Fruit fly (Drosophila melanogaster) whole organism, wandering third instar larva: ENCODE measurements around the gene wfs1.

Experiments used
- Abd-B ChIP-seq: fragments of >200 bp; optimal IDR thresholded peaks from 2 replicates; lab custom pipeline; 2017; ENCODE audit warnings: missing biosample characterization, missing genetic modification characterization
- CG32264 ChIP-seq: fragments of 200-800 bp; sonication (Bioruptor generic); optimal IDR thresholded peaks from 2 replicates; lab custom pipeline; 2016; ENCODE audit warnings: missing biosample characterization, missing genetic modification characterization
- CG9705 ChIP-seq: fragments of 200-800 bp; sonication (Bioruptor generic); optimal IDR thresholded peaks from 2 replicates; lab custom pipeline; 2018; ENCODE audit warnings: missing biosample characterization, mild to moderate bottlenecking, missing genetic modification characterization
- CrebA ChIP-seq: fragments of 200-800 bp; sonication (Bioruptor generic); optimal IDR thresholded peaks from 2 replicates; lab custom pipeline; 2016; ENCODE audit warnings: missing biosample characterization, mild to moderate bottlenecking, missing genetic modification characterization, borderline replicate concordance
- Dfd ChIP-seq: fragments of >200 bp; optimal IDR thresholded peaks from 2 replicates; lab custom pipeline; 2017; ENCODE audit warnings: missing biosample characterization, missing genetic modification characterization
- Dif ChIP-seq: fragments of 200-275, 200-300 bp; sonication (Bioruptor generic); optimal IDR thresholded peaks from 2 replicates; lab custom pipeline; 2018; ENCODE audit warnings: missing biosample characterization, missing genetic modification characterization; ENCODE audit not compliant: partially characterized antibody
- GATAd ChIP-seq: sonication (Bioruptor generic); optimal IDR thresholded peaks from 2 replicates; lab custom pipeline; 2016; ENCODE audit warnings: missing biosample characterization, missing genetic modification characterization
- HLH106 ChIP-seq: fragments of 200-800 bp; optimal IDR thresholded peaks from 3 replicates; lab custom pipeline; 2019; ENCODE audit warnings: missing biosample characterization, mild to moderate bottlenecking, missing genetic modification characterization, moderate library complexity
- Hnf4 ChIP-seq: fragments of 200-800 bp; sonication (Bioruptor generic); optimal IDR thresholded peaks from 2 replicates; lab custom pipeline; 2016; ENCODE audit warnings: missing biosample characterization, mild to moderate bottlenecking, missing genetic modification characterization
- Hr78 ChIP-seq: fragments of >200 bp; optimal IDR thresholded peaks from 2 replicates; lab custom pipeline; 2017; ENCODE audit warnings: missing biosample characterization, missing genetic modification characterization
- Hr83 ChIP-seq: fragments of 200-300 bp; sonication (Bioruptor generic); optimal IDR thresholded peaks from 2 replicates; lab custom pipeline; 2016; ENCODE audit warnings: missing biosample characterization, mild to moderate bottlenecking, missing genetic modification characterization, moderate library complexity; ENCODE audit not compliant: poor library complexity, severe bottlenecking
- Jra ChIP-seq: sonication (Bioruptor generic); optimal IDR thresholded peaks from 2 replicates; lab custom pipeline; 2016; ENCODE audit warnings: missing biosample characterization, missing genetic modification characterization
- Myc ChIP-seq: fragments of >200 bp; optimal IDR thresholded peaks from 2 replicates; lab custom pipeline; 2017
- N ChIP-seq: fragments of >200 bp; optimal IDR thresholded peaks from 2 replicates; lab custom pipeline; 2018; ENCODE audit warnings: missing biosample characterization, missing external identifiers, missing genetic modification characterization
- OdsH ChIP-seq: fragments of 200-800 bp; sonication (Bioruptor generic); optimal IDR thresholded peaks from 2 replicates; lab custom pipeline; 2016; ENCODE audit warnings: missing biosample characterization, mild to moderate bottlenecking, missing genetic modification characterization
- Rel ChIP-seq, 2 experiments: fragments of 200-800 bp; sonication (Bioruptor generic) in 1 of 2; optimal IDR thresholded peaks; 2 replicates in 1 of 2; 3 replicates in 1 of 2; lab custom pipeline; 2016 to 2019; ENCODE audit warnings: mild to moderate bottlenecking in 2 of 2, missing biosample characterization in 2 of 2, missing genetic modification characterization in 2 of 2, moderate library complexity in 1 of 2
- Sp1 ChIP-seq: fragments of 200-800 bp; sonication (Bioruptor generic); optimal IDR thresholded peaks from 3 replicates; lab custom pipeline; 2019; ENCODE audit warnings: missing biosample characterization, mild to moderate bottlenecking, missing genetic modification characterization, moderate library complexity
- Vsx2 ChIP-seq: fragments of 200-300, 225-300 bp; sonication (Bioruptor generic); optimal IDR thresholded peaks from 2 replicates; lab custom pipeline; 2018; ENCODE audit warnings: missing biosample characterization, missing genetic modification characterization; ENCODE audit not compliant: partially characterized antibody
- br ChIP-seq: fragments of 200-800 bp; sonication (Bioruptor generic); optimal IDR thresholded peaks from 2 replicates; lab custom pipeline; 2016; ENCODE audit warnings: missing biosample characterization, missing genetic modification characterization
- brk ChIP-seq: fragments of 200-800 bp; sonication (Bioruptor generic); optimal IDR thresholded peaks from 2 replicates; lab custom pipeline; 2016; ENCODE audit warnings: missing biosample characterization, mild to moderate bottlenecking, missing genetic modification characterization
- dl ChIP-seq, 2 experiments: fragments of 175-275, 200-275 bp in 1 of 2; fragments of 200-275 bp in 1 of 2; sonication (Bioruptor generic); optimal IDR thresholded peaks; lab custom pipeline; 2018; ENCODE audit warnings: mild to moderate bottlenecking in 2 of 2, missing biosample characterization in 2 of 2, missing genetic modification characterization in 2 of 2, moderate library complexity in 2 of 2; ENCODE audit not compliant: partially characterized antibody in 2 of 2, insufficient read depth in 1 of 2
- dmrt93B ChIP-seq: fragments of 200-800 bp; sonication (Bioruptor generic); optimal IDR thresholded peaks from 2 replicates; lab custom pipeline; 2018; ENCODE audit warnings: missing biosample characterization, mild to moderate bottlenecking, missing genetic modification characterization
- dsf ChIP-seq: sonication (Bioruptor generic); optimal IDR thresholded peaks from 2 replicates; lab custom pipeline; 2016; ENCODE audit warnings: missing biosample characterization, missing genetic modification characterization, borderline replicate concordance
- ey ChIP-seq: fragments of 200-800 bp; sonication (Bioruptor generic); optimal IDR thresholded peaks from 2 replicates; lab custom pipeline; 2016; ENCODE audit warnings: missing biosample characterization, missing genetic modification characterization
- foxo ChIP-seq, 2 experiments: fragments of 200-800 bp; sonication (Bioruptor generic); optimal IDR thresholded peaks; 2 replicates in 1 of 2; 3 replicates in 1 of 2; lab custom pipeline; 2016 to 2017; ENCODE audit warnings: missing biosample characterization in 2 of 2, missing genetic modification characterization in 2 of 2
- fru ChIP-seq: fragments of 200-800 bp; sonication (Bioruptor generic); optimal IDR thresholded peaks from 3 replicates; lab custom pipeline; 2016; ENCODE audit warnings: missing biosample characterization, mild to moderate bottlenecking, missing genetic modification characterization
- h ChIP-seq: fragments of 200-800 bp; sonication (Bioruptor generic); optimal IDR thresholded peaks from 3 replicates; lab custom pipeline; 2016; ENCODE audit warnings: missing biosample characterization, mild to moderate bottlenecking, missing genetic modification characterization
- jim ChIP-seq: fragments of 175-275, 200-325 bp; sonication (Bioruptor generic); optimal IDR thresholded peaks from 2 replicates; lab custom pipeline; 2016; ENCODE audit warnings: missing biosample characterization, mild to moderate bottlenecking, missing genetic modification characterization
- lola ChIP-seq: fragments of >200 bp; optimal IDR thresholded peaks from 2 replicates; lab custom pipeline; 2017; ENCODE audit warnings: missing biosample characterization, missing genetic modification characterization
- psq ChIP-seq: fragments of 200-800 bp; sonication (Bioruptor generic); optimal IDR thresholded peaks from 3 replicates; lab custom pipeline; 2017; ENCODE audit warnings: missing biosample characterization, mild to moderate bottlenecking, missing genetic modification characterization, moderate library complexity
- rgr ChIP-seq: fragments of 200-800 bp; sonication (Bioruptor generic); optimal IDR thresholded peaks from 3 replicates; lab custom pipeline; 2016; ENCODE audit warnings: missing biosample characterization, mild to moderate bottlenecking, missing genetic modification characterization
- sage ChIP-seq: fragments of 200-800 bp; sonication (Bioruptor generic); optimal IDR thresholded peaks from 2 replicates; lab custom pipeline; 2016; ENCODE audit warnings: missing biosample characterization, mild to moderate bottlenecking, missing genetic modification characterization
- sv ChIP-seq: fragments of 200-800 bp; sonication (Bioruptor generic); optimal IDR thresholded peaks from 3 replicates; lab custom pipeline; 2016; ENCODE audit warnings: missing biosample characterization, missing genetic modification characterization
- tai ChIP-seq: sonication (Bioruptor generic); optimal IDR thresholded peaks from 2 replicates; lab custom pipeline; 2016; ENCODE audit warnings: missing biosample characterization, missing genetic modification characterization
- usp ChIP-seq: fragments of >200 bp; optimal IDR thresholded peaks from 2 replicates; lab custom pipeline; 2017; ENCODE audit warnings: missing biosample characterization, missing genetic modification characterization
- woc ChIP-seq: sonication (Bioruptor generic); optimal IDR thresholded peaks from 2 replicates; lab custom pipeline; 2016; ENCODE audit warnings: missing biosample characterization, mild to moderate bottlenecking, missing genetic modification characterization

The wfs1 gene

dm6 chr3R:22669789-22670426 is 20.3 kb downstream of the wfs1 start:
- TF ChIP-seq woc (GFP tag; lab: Kevin White, UChicago) (no peak), Hr78 (no peak), HLH106 (no peak), Rel (GFP tag; optimal IDR thresholded peaks at IDR 0.05; lab: Kevin White, UChicago) (no peak), Rel (tag; optimal IDR thresholded peaks at IDR 0.05; lab: Kevin White, UChicago) (peak; percentile 0), N (GFP tag; lab: Kevin White, UChicago) (no peak), CG32264 (GFP tag; lab: Kevin White, UChicago) (no peak)

DNA sequence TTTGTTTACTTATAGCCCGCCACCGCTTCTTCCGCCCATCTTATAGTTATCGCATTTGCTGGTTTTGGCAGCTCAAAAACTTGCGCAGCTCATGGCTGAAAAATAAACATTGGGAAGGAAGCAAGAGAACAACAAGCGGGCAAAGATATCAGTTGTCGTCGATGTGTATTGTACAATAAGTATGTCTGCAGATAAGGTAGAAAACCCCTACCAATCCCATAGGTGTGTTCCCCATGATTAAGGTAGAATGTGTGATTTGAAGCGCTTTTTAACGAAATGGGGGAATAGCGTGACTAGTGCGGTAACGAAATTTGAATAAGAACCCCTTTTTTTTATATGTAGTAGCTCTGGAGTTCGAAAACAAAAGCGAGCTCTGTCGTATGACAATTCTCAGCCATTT is 21.1 kb downstream of the wfs1 start:
- TF ChIP-seq Abd-B (GFP tag; lab: Kevin White, UChicago) (no peak), N (GFP tag; lab: Kevin White, UChicago) (no peak), Rel (GFP tag; optimal IDR thresholded peaks at IDR 0.05; lab: Kevin White, UChicago) (no peak), Rel (tag; optimal IDR thresholded peaks at IDR 0.05; lab: Kevin White, UChicago) (peak; percentile 70)

dm6 chr3R:22668622-22669021 is 21.6 kb downstream of the wfs1 start:
- no peak for TF ChIP-seq Jra (GFP tag; lab: Kevin White, UChicago)
- peak; percentile 9 for TF ChIP-seq psq (GFP tag; lab: Kevin White, UChicago)
- no peak for TF ChIP-seq CrebA (GFP tag; lab: Kevin White, UChicago)
- TF ChIP-seq GATAd (GFP tag; lab: Kevin White, UChicago) = no peak
- no peak for TF ChIP-seq brk (GFP tag; lab: Kevin White, UChicago)
- TF ChIP-seq Vsx2 (GFP tag; lab: Kevin White, UChicago) = no peak
- no peak for TF ChIP-seq dl (GFP tag; optimal IDR thresholded peaks at IDR 0.05; lab: Kevin White, UChicago; ENCODE audit: insufficient read depth in 1 of 2, partially characterized antibody in 2 of 2)
- no peak for TF ChIP-seq Sp1
- peak; percentile 21 for TF ChIP-seq h (GFP tag; lab: Kevin White, UChicago)
- no peak for TF ChIP-seq sv (GFP tag; lab: Kevin White, UChicago)
- TF ChIP-seq foxo (GFP tag; optimal IDR thresholded peaks at IDR 0.05; lab: Kevin White, UChicago) = peak in 1 of 2 experiments; percentile 17
- no peak for TF ChIP-seq OdsH
- TF ChIP-seq rgr (GFP tag; lab: Kevin White, UChicago) = peak; percentile 26
- peak; percentile 2 for TF ChIP-seq Hnf4 (GFP tag; lab: Kevin White, UChicago)

dm6 chr3R:22667959-22668316 is 22.2 kb downstream of the wfs1 start:
- TF ChIP-seq woc (GFP tag; lab: Kevin White, UChicago) = no peak
- no peak for TF ChIP-seq rgr (GFP tag; lab: Kevin White, UChicago)
- no peak for TF ChIP-seq ey

dm6 chr3R:22667284-22667958 is 22.8 kb downstream of the wfs1 start:
- TF ChIP-seq Hr83 (GFP tag; lab: Kevin White, UChicago) (no peak), foxo (GFP tag; optimal IDR thresholded peaks at IDR 0.05; lab: Kevin White, UChicago) (peak in 1 of 2 experiments; percentile 91), Hr78 (no peak), Dfd (GFP tag; lab: Kevin White, UChicago) (peak; percentile 51), Vsx2 (GFP tag; lab: Kevin White, UChicago) (no peak), br (GFP tag; lab: Kevin White, UChicago) (peak; percentile 84), ey (peak; percentile 88), jim (GFP tag; lab: Kevin White, UChicago) (no peak), GATAd (GFP tag; lab: Kevin White, UChicago) (no peak), HLH106 (peak; percentile 93), Dif (GFP tag; lab: Kevin White, UChicago) (peak; percentile 44), lola (no peak), CG9705 (GFP tag; lab: Kevin White, UChicago) (peak; percentile 78), OdsH (peak; percentile 89), dmrt93B (GFP tag; lab: Kevin White, UChicago) (peak; percentile 89), rgr (GFP tag; lab: Kevin White, UChicago) (peak; percentile 88), sage (GFP tag; lab: Kevin White, UChicago) (peak; percentile 66), CrebA (GFP tag; lab: Kevin White, UChicago) (no peak), Rel (GFP tag; optimal IDR thresholded peaks at IDR 0.05; lab: Kevin White, UChicago) (no peak), Rel (tag; optimal IDR thresholded peaks at IDR 0.05; lab: Kevin White, UChicago) (peak; percentile 35), Abd-B (GFP tag; lab: Kevin White, UChicago) (no peak), woc (GFP tag; lab: Kevin White, UChicago) (peak; percentile 88), dsf (GFP tag; lab: Kevin White, UChicago) (peak; percentile 45), Jra (GFP tag; lab: Kevin White, UChicago) (peak; percentile 21), tai (GFP tag; lab: Kevin White, UChicago) (peak; percentile 76), h (GFP tag; lab: Kevin White, UChicago) (peak; percentile 93), CG32264 (GFP tag; lab: Kevin White, UChicago) (peak; percentile 60), dl (GFP tag; optimal IDR thresholded peaks at IDR 0.05; lab: Kevin White, UChicago; ENCODE audit: insufficient read depth in 1 of 2, partially characterized antibody in 2 of 2) (peak; percentile 10 to 43), fru (GFP tag; lab: Kevin White, UChicago) (peak; percentile 79), Myc (lab: Kevin White, UChicago) (no peak), usp (GFP tag; lab: Kevin White, UChicago) (no peak), Hnf4 (GFP tag; lab: Kevin White, UChicago) (peak; percentile 65)
